Worm (Caenorhabditis elegans): ENCODE results near the gene F52B10.3.

The F52B10.3 gene

ce11 chrX:2924438-2924837 lies 26.3 kb upstream of the F52B10.3 start:
- TF ChIP-seq ceh-28 (tag; optimal IDR thresholded peaks at IDR 0.05) (no peak), unc-39 (tag; optimal IDR thresholded peaks at IDR 0.05) (no peak), lsy-12 (tag; optimal IDR thresholded peaks at IDR 0.05) (no peak), daf-12 (tag; optimal IDR thresholded peaks at IDR 0.05) (no peak), eor-1 (tag; optimal IDR thresholded peaks at IDR 0.05) (no peak), lin-15B (tag; optimal IDR thresholded peaks at IDR 0.05) (no peak), mml-1 (tag; optimal IDR thresholded peaks at IDR 0.05) (no peak), snpc-4 (tag; optimal IDR thresholded peaks at IDR 0.05) (no peak), nhr-11 (tag; optimal IDR thresholded peaks at IDR 0.05) (no peak), fkh-2 (tag; optimal IDR thresholded peaks at IDR 0.05) (no peak), skn-1 (tag; optimal IDR thresholded peaks at IDR 0.05) (no peak), pqm-1 (tag; optimal IDR thresholded peaks at IDR 0.05) (no peak)

ce11 chrX:2923888-2924287 lies 25.7 kb upstream of the F52B10.3 start, which contains the start of gene hst-3.2:
Gene hst-3.2 (minus strand): TSS chrX:2923988.
- TF ChIP-seq eor-1 (tag; optimal IDR thresholded peaks at IDR 0.05): no peak

ce11 chrX:2922602-2923203 lies 24.5 kb upstream of the F52B10.3 start:
- TF ChIP-seq nfya-1 (tag; optimal IDR thresholded peaks at IDR 0.05; ENCODE audit: insufficient read depth) (no peak), eor-1 (tag; optimal IDR thresholded peaks at IDR 0.05) (no peak), nhr-12 (tag; optimal IDR thresholded peaks at IDR 0.05) (no peak), elt-2 (tag; optimal IDR thresholded peaks at IDR 0.05) (no peak), ceh-82 (tag; optimal IDR thresholded peaks at IDR 0.05) (no peak), nhr-237 (tag; optimal IDR thresholded peaks at IDR 0.05) (no peak), ceh-28 (tag; optimal IDR thresholded peaks at IDR 0.05) (no peak), jun-1 (tag; optimal IDR thresholded peaks at IDR 0.05) (no peak)

DNA sequence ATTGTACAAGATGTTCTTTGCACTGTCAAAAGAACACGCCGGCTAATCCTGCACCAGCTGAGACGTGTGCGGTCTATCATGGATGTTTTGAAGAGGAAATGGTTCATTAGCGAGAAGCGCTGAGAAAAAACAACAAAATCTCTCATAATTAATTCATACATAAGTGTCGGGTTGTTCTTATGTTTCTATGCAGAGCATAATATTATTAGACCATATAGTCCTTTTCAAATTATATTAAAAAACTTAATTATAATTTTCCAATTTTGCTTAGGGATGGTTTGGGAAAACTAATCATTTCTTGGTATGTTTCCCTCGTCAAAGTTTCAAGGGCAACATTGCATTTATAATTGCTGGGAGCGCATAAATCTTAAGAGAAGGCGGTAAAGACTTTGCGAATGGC lies 23.6 kb upstream of the F52B10.3 start:
- TF ChIP-seq nhr-11 (tag; optimal IDR thresholded peaks at IDR 0.05) (no peak), skn-1 (tag; optimal IDR thresholded peaks at IDR 0.05) (no peak), ceh-16 (tag; optimal IDR thresholded peaks at IDR 0.05) (no peak), nhr-23 (tag; optimal IDR thresholded peaks at IDR 0.05) (no peak), aly-2 (tag; optimal IDR thresholded peaks at IDR 0.05) (no peak), ama-1 (optimal IDR thresholded peaks at IDR 0.05) (no peak), nhr-28 (tag; optimal IDR thresholded peaks at IDR 0.05) (no peak), zag-1 (tag; optimal IDR thresholded peaks at IDR 0.05) (no peak), pqm-1 (tag; optimal IDR thresholded peaks at IDR 0.05) (no peak), tbx-2 (tag; optimal IDR thresholded peaks at IDR 0.05) (no peak), ceh-28 (tag; optimal IDR thresholded peaks at IDR 0.05) (no peak), lsy-12 (tag; optimal IDR thresholded peaks at IDR 0.05) (no peak)

ce11 chrX:2920456-2920855 lies 22.3 kb upstream of the F52B10.3 start:
- TF ChIP-seq jun-1 (tag; optimal IDR thresholded peaks at IDR 0.05): no peak
- no peak for TF ChIP-seq hmg-11 (tag; optimal IDR thresholded peaks at IDR 0.05)
- no peak for TF ChIP-seq nhr-43 (tag; optimal IDR thresholded peaks at IDR 0.05; ENCODE audit: poor library complexity, severe bottlenecking)
- TF ChIP-seq unc-62 (GFP tag; optimal IDR thresholded peaks at IDR 0.05): no peak
- TF ChIP-seq nhr-23 (tag; optimal IDR thresholded peaks at IDR 0.05): no peak
- no peak for TF ChIP-seq fkh-10 (GFP tag; optimal IDR thresholded peaks at IDR 0.05)
- no peak for TF ChIP-seq nhr-28 (tag; optimal IDR thresholded peaks at IDR 0.05)
- no peak for TF ChIP-seq mdl-1 (tag; optimal IDR thresholded peaks at IDR 0.05)
- TF ChIP-seq nhr-237 (tag; optimal IDR thresholded peaks at IDR 0.05): no peak
- no peak for TF ChIP-seq snpc-4 (tag; optimal IDR thresholded peaks at IDR 0.05)
- TF ChIP-seq aly-2 (tag; optimal IDR thresholded peaks at IDR 0.05): no peak

DNA sequence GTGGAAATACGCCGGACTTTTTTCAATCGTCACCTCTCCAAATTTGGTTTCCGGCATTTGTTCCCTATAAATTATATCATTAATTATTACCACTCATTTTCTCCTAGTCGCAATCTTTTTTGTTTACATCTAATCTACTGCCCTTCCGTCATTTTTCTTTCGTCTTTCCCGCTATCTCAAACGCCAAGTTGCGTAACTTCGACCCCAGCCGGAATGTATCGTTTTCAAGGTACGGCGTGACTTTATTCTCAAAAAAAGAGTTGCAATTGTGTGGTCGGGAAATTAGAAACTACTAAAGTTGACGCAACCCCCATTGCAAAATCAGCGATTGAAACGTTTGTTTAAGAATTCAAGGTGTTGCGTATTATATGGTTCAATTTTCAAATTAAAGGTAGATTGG lies 21.3 kb upstream of the F52B10.3 start:
- TF ChIP-seq nhr-43 (tag; optimal IDR thresholded peaks at IDR 0.05; ENCODE audit: poor library complexity, severe bottlenecking) (no peak), R02D3.7 (tag; optimal IDR thresholded peaks at IDR 0.05) (no peak), nhr-23 (tag; optimal IDR thresholded peaks at IDR 0.05) (no peak), sea-2 (GFP tag; optimal IDR thresholded peaks at IDR 0.05) (no peak)

Data from whole organism, L3 larva.